Worm (Caenorhabditis elegans) whole organism, mixed stage, embryonic: ENCODE data around the gene ZK616.5.

Source experiments
- M03D4.4 ChIP-seq: sonication (generic microtip); optimal IDR thresholded peaks from 2 replicates; lab custom pipeline; 2017; ENCODE audit warnings: mild to moderate bottlenecking, missing genetic modification characterization, missing compliant biosample characterization
- bed-3 ChIP-seq: fragments of 200-800 bp; sonication (Bioruptor generic); optimal IDR thresholded peaks from 3 replicates; lab custom pipeline; 2018; ENCODE audit warnings: mild to moderate bottlenecking, missing genetic modification characterization, moderate library complexity, missing compliant biosample characterization
- blmp-1 ChIP-seq: fragments of 150-350 bp; optimal IDR thresholded peaks from 2 replicates; lab custom pipeline; 2014; ENCODE audit warnings: missing biosample characterization, missing genetic modification characterization
- ceh-39 ChIP-seq: fragments of 150-350 bp; optimal IDR thresholded peaks from 2 replicates; lab custom pipeline; 2014; ENCODE audit warnings: missing biosample characterization, missing genetic modification characterization
- ceh-43 ChIP-seq: fragments of 200-800 bp; sonication (Bioruptor generic); optimal IDR thresholded peaks from 2 replicates; lab custom pipeline; 2018; ENCODE audit warnings: mild to moderate bottlenecking, missing genetic modification characterization, moderate library complexity, missing compliant biosample characterization
- ceh-83 ChIP-seq: fragments of 200-800 bp; sonication (Bioruptor generic); optimal IDR thresholded peaks from 2 replicates; lab custom pipeline; 2018; ENCODE audit warnings: mild to moderate bottlenecking, missing genetic modification characterization, missing compliant biosample characterization
- ces-1 ChIP-seq: fragments of 150-350 bp; optimal IDR thresholded peaks from 2 replicates; lab custom pipeline; 2014; ENCODE audit warnings: missing biosample characterization, missing genetic modification reagents, missing genetic modification characterization
- cnd-1 ChIP-seq: fragments of 200-800 bp; sonication (Bioruptor generic); optimal IDR thresholded peaks from 2 replicates; lab custom pipeline; 2018; ENCODE audit warnings: mild to moderate bottlenecking, missing genetic modification characterization, missing compliant biosample characterization
- elt-1 ChIP-seq: sonication (generic microtip); optimal IDR thresholded peaks from 2 replicates; lab custom pipeline; 2017; ENCODE audit warnings: missing genetic modification characterization, mild to moderate bottlenecking, missing compliant biosample characterization, antibody characterized with exemption, moderate library complexity, borderline replicate concordance; ENCODE audit not compliant: insufficient read depth
- flh-1 ChIP-seq: fragments of 200-800 bp; sonication (Bioruptor generic); optimal IDR thresholded peaks from 2 replicates; lab custom pipeline; 2018; ENCODE audit warnings: mild to moderate bottlenecking, missing genetic modification characterization, moderate library complexity, missing compliant biosample characterization
- ham-2 ChIP-seq: fragments of 200-800 bp; sonication (Bioruptor generic); optimal IDR thresholded peaks from 2 replicates; lab custom pipeline; 2018; ENCODE audit warnings: mild to moderate bottlenecking, missing genetic modification characterization, missing compliant biosample characterization
- hlh-1 ChIP-seq: fragments of 150-350 bp; optimal IDR thresholded peaks from 2 replicates; lab custom pipeline; 2014; ENCODE audit warnings: missing biosample characterization, missing genetic modification reagents, missing genetic modification characterization
- lin-13 ChIP-seq: fragments of 150-350 bp; optimal IDR thresholded peaks from 2 replicates; lab custom pipeline; 2014; ENCODE audit warnings: missing biosample characterization, missing genetic modification characterization
- lin-32 ChIP-seq: fragments of 200-800 bp; sonication (Bioruptor generic); optimal IDR thresholded peaks from 2 replicates; lab custom pipeline; 2018; ENCODE audit warnings: mild to moderate bottlenecking, missing genetic modification characterization, missing compliant biosample characterization
- lsy-2 ChIP-seq: fragments of 150-350 bp; optimal IDR thresholded peaks from 2 replicates; lab custom pipeline; 2014; ENCODE audit warnings: missing biosample characterization, missing genetic modification characterization
- mab-5 ChIP-seq: fragments of 150-350 bp; optimal IDR thresholded peaks from 2 replicates; lab custom pipeline; 2014; ENCODE audit warnings: missing biosample characterization, missing genetic modification characterization
- mep-1 ChIP-seq: fragments of 150-350 bp; optimal IDR thresholded peaks from 2 replicates; lab custom pipeline; 2017; ENCODE audit warnings: missing biosample characterization, missing genetic modification reagents, missing genetic modification characterization, inconsistent platforms
- mls-2 ChIP-seq: sonication (generic microtip); optimal IDR thresholded peaks from 2 replicates; lab custom pipeline; 2016; ENCODE audit warnings: mild to moderate bottlenecking, missing genetic modification characterization, moderate library complexity, missing compliant biosample characterization
- nhr-2 ChIP-seq: fragments of 150-350 bp; optimal IDR thresholded peaks from 2 replicates; lab custom pipeline; 2014; ENCODE audit warnings: missing biosample characterization, missing genetic modification characterization
- nhr-237 ChIP-seq: fragments of 150-350 bp; optimal IDR thresholded peaks from 2 replicates; lab custom pipeline; 2014; ENCODE audit warnings: missing biosample characterization, missing genetic modification characterization
- nhr-28 ChIP-seq: fragments of 150-350 bp; optimal IDR thresholded peaks from 2 replicates; lab custom pipeline; 2014; ENCODE audit warnings: missing biosample characterization, missing genetic modification characterization
- nhr-76 ChIP-seq: sonication (generic microtip); optimal IDR thresholded peaks from 2 replicates; lab custom pipeline; 2017; ENCODE audit warnings: missing biosample characterization, missing genetic modification characterization
- pha-4 ChIP-seq: fragments of 150-350 bp; optimal IDR thresholded peaks from 2 replicates; lab custom pipeline; 2018; ENCODE audit warnings: missing biosample characterization, missing genetic modification reagents, missing genetic modification characterization
- sem-2 ChIP-seq: fragments of 200-800 bp; sonication (Bioruptor generic); optimal IDR thresholded peaks from 2 replicates; lab custom pipeline; 2018; ENCODE audit warnings: mild to moderate bottlenecking, missing genetic modification characterization, missing compliant biosample characterization
- sptf-1 ChIP-seq: sonication (generic microtip); optimal IDR thresholded peaks from 2 replicates; lab custom pipeline; 2017; ENCODE audit warnings: mild to moderate bottlenecking, missing genetic modification characterization, moderate library complexity, missing compliant biosample characterization
- tbx-8 ChIP-seq: fragments of 200-800 bp; sonication (Bioruptor generic); optimal IDR thresholded peaks from 2 replicates; lab custom pipeline; 2018; ENCODE audit warnings: mild to moderate bottlenecking, missing genetic modification characterization, moderate library complexity, missing compliant biosample characterization
- unc-120 ChIP-seq: sonication (generic microtip); optimal IDR thresholded peaks from 2 replicates; lab custom pipeline; 2017; ENCODE audit warnings: missing genetic modification characterization, missing compliant biosample characterization; ENCODE audit not compliant: poor library complexity, severe bottlenecking
- unc-39 ChIP-seq: fragments of 150-350 bp; optimal IDR thresholded peaks from 2 replicates; lab custom pipeline; 2014; ENCODE audit warnings: missing biosample characterization, missing genetic modification characterization
- zip-8 ChIP-seq: fragments of 150-350 bp; optimal IDR thresholded peaks from 2 replicates; lab custom pipeline; 2014; ENCODE audit warnings: missing biosample characterization, missing genetic modification characterization
- ztf-11 ChIP-seq: fragments of 150-350 bp; optimal IDR thresholded peaks from 2 replicates; lab custom pipeline; 2014; ENCODE audit warnings: missing biosample characterization, missing genetic modification characterization

ZK616.5 gene

DNA sequence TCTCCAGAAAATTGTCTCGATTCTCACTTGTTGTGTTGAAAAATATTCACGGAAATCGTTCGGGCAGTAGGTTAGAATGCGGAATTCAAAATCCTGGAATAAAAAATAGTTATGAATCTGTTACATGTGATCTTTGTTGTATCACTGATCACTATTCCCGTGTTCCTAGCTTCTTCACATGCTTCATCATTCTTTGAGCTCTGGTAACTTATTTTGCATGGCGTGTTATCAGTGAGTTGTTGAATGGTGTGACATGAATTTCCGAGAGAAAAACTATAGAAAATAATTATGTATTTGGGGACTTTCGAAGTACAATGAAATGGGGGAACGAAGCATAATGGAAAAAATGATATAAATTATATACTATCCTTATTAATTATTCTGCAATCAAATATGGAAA lies 1.8 kb downstream of the ZK616.5 start:
- TF ChIP-seq ztf-11 (tag; lab: Kevin White, UChicago) (no peak), nhr-237 (tag; lab: Kevin White, UChicago) (no peak), lsy-2 (tag; lab: Kevin White, UChicago) (no peak), cnd-1 (tag; lab: Kevin White, UChicago) (no peak), ceh-43 (no peak), nhr-2 (tag; lab: Kevin White, UChicago) (no peak), unc-120 (tag; lab: Kevin White, UChicago) (no peak), ceh-83 (no peak), tbx-8 (no peak), ham-2 (GFP tag; lab: Kevin White, UChicago) (no peak), M03D4.4 (tag; lab: Kevin White, UChicago) (no peak), mep-1 (no peak)

DNA sequence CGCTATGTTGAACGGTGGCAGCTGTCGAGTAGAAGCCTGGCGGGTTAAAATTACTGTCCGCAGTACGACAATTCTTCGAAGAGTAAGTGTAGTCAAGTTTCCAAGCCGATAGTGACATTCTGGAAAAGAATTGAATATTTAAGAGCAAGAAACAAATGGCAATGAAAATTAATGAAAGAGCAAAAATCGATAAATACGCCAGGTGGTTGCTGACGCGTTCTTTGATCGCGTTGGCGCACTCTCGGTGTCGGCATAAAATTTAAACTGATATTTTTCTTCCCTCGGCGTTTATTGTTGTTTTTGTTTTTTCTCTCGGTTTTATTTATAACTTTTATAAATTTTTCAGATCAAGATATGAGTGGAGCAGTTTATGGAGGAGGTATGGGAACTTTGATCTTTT lies 3.0 kb downstream of the ZK616.5 start, which contains the start of the genes perm-3 and swsn-6:
perm-3 (minus strand) TSS at position 118 of the 400 bp plus-strand sequence.
swsn-6 (plus strand) TSS at position 347 of the 400 bp plus-strand sequence.
- TF ChIP-seq mls-2 (no peak), bed-3 (GFP tag; lab: Kevin White, UChicago) (no peak), pha-4 (tag; lab: Kevin White, UChicago) (peak; percentile 58), ham-2 (GFP tag; lab: Kevin White, UChicago) (no peak), M03D4.4 (tag; lab: Kevin White, UChicago) (no peak), ces-1 (GFP tag; lab: Kevin White, UChicago) (peak; percentile 60), hlh-1 (peak; percentile 28), mep-1 (peak; percentile 39), lin-13 (tag; lab: Kevin White, UChicago) (peak; percentile 88), nhr-237 (tag; lab: Kevin White, UChicago) (no peak), blmp-1 (tag; lab: Kevin White, UChicago) (no peak), cnd-1 (tag; lab: Kevin White, UChicago) (peak; percentile 14), ceh-39 (tag; lab: Kevin White, UChicago) (peak; percentile 49), ztf-11 (tag; lab: Kevin White, UChicago) (no peak), nhr-2 (tag; lab: Kevin White, UChicago) (no peak), lsy-2 (tag; lab: Kevin White, UChicago) (peak; percentile 65), lin-32 (GFP tag; lab: Kevin White, UChicago) (no peak), ceh-83 (no peak)

DNA sequence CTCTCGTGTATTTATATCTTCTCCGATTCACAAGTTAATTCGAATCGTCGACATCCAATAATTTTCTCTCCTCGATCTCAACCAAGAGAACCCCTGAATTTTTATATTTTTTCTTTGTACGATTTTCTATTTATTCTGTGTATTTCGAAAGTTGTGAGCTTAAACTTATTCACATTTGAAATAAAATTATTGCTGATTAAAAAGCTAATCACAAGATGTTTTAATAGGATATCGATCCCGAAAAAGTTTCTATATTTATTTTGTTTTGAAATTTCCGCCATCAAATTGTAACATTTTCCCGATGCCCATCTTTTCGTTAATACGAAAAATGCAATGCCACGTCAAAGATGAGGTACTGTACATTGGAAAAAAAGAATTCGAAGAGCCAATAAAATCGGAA lies 5.0 kb downstream of the ZK616.5 start, which contains the start of gene ZK616.3:
ZK616.3 (plus strand) TSS at position 301 of the 400 bp plus-strand sequence.
- TF ChIP-seq blmp-1 (tag; lab: Kevin White, UChicago): no peak
- no peak for TF ChIP-seq flh-1
- no peak for TF ChIP-seq ceh-83
- no peak for TF ChIP-seq sem-2 (GFP tag; lab: Kevin White, UChicago)

DNA sequence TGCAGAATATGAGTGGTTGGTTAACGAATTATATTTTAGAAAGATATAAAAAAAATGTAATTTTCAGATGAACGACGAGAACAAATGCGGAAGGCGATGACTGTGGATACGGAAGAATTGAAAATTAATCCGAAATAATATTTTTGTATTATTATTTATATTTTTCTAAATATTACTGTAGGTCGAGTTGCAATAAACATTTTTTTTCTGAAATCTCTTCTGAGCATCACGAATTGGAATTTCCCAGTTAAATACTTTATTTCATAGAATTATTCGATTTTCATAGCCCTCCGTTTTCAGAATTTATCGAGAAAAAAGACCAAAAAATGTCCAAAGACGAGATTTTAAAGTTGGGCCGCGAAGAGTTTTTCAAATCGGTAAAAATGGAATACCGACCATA lies 5.8 kb downstream of the ZK616.5 start, which contains the start of gene ZK616.2:
ZK616.2 (plus strand) TSS at position 301 of the 400 bp plus-strand sequence.
- no peak for TF ChIP-seq flh-1
- no peak for TF ChIP-seq lin-13 (tag; lab: Kevin White, UChicago)
- no peak for TF ChIP-seq nhr-76 (tag; lab: Kevin White, UChicago)
- TF ChIP-seq sem-2 (GFP tag; lab: Kevin White, UChicago): no peak
- TF ChIP-seq mep-1: no peak
- TF ChIP-seq elt-1 (tag; lab: Kevin White, UChicago): no peak
- no peak for TF ChIP-seq M03D4.4 (tag; lab: Kevin White, UChicago)
- no peak for TF ChIP-seq ceh-43
- no peak for TF ChIP-seq blmp-1 (tag; lab: Kevin White, UChicago)
- TF ChIP-seq ham-2 (GFP tag; lab: Kevin White, UChicago): no peak
- TF ChIP-seq mab-5: no peak
- TF ChIP-seq sptf-1 (tag; lab: Kevin White, UChicago): no peak
- TF ChIP-seq unc-39 (tag; lab: Kevin White, UChicago): no peak
- no peak for TF ChIP-seq cnd-1 (tag; lab: Kevin White, UChicago)
- no peak for TF ChIP-seq nhr-28
- TF ChIP-seq ceh-39 (tag; lab: Kevin White, UChicago): no peak
- no peak for TF ChIP-seq lsy-2 (tag; lab: Kevin White, UChicago)
- no peak for TF ChIP-seq mls-2
- TF ChIP-seq ces-1 (GFP tag; lab: Kevin White, UChicago): no peak
- no peak for TF ChIP-seq ceh-83
- TF ChIP-seq, all 35 proteins: peak for 0

DNA sequence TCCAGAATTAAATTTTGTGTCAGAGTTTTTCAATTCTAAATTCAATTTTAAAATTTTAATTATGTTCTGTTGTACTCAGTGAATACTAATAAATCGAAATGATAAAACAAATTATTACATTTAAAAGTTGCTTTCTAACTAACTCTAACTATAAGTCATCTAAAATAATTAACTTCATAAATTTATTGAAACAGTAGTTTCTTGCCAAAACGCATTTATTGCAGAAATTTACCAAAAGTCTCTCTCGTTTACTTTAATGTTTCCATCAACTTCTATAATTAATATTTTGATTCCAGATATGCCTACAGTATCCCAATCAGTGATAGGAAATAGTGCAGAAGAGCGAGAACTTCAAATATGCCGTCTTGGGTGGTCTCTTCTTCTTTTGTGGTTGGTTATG lies 8.9 kb downstream of the ZK616.5 start, which contains the start of gene ZK616.1:
ZK616.1 (plus strand) TSS at position 301 of the 400 bp plus-strand sequence.
- TF ChIP-seq zip-8 (tag; lab: Kevin White, UChicago) (no peak), ceh-39 (tag; lab: Kevin White, UChicago) (no peak), unc-39 (tag; lab: Kevin White, UChicago) (no peak), nhr-28 (no peak), ztf-11 (tag; lab: Kevin White, UChicago) (no peak), ham-2 (GFP tag; lab: Kevin White, UChicago) (no peak), M03D4.4 (tag; lab: Kevin White, UChicago) (no peak), tbx-8 (no peak), unc-120 (tag; lab: Kevin White, UChicago) (no peak), lin-32 (GFP tag; lab: Kevin White, UChicago) (no peak), ces-1 (GFP tag; lab: Kevin White, UChicago) (no peak), sem-2 (GFP tag; lab: Kevin White, UChicago) (no peak), elt-1 (tag; lab: Kevin White, UChicago) (no peak), cnd-1 (tag; lab: Kevin White, UChicago) (no peak), hlh-1 (no peak), pha-4 (tag; lab: Kevin White, UChicago) (no peak), blmp-1 (tag; lab: Kevin White, UChicago) (no peak), flh-1 (no peak), mep-1 (no peak), bed-3 (GFP tag; lab: Kevin White, UChicago) (no peak)
